Fruit fly (Drosophila melanogaster) whole organism, prepupa: ENCODE measurements around the gene tral.

Source experiments
- CG10669 ChIP-seq: fragments of 200-800 bp; sonication (Bioruptor generic); optimal IDR thresholded peaks from 3 replicates; lab custom pipeline; 2018; ENCODE audit warnings: missing biosample characterization, mild to moderate bottlenecking, missing genetic modification characterization, moderate library complexity
- CG11294 ChIP-seq: fragments of 200-800 bp; sonication (Bioruptor generic); IDR thresholded peaks from 2 replicates; pipeline ENCODE4 v1.3.6; 2022; ENCODE audit warnings: missing biosample characterization, missing genetic modification characterization
- CG11762 ChIP-seq: fragments of 200-800 bp; sonication (Bioruptor generic); optimal IDR thresholded peaks from 3 replicates; lab custom pipeline; 2016; ENCODE audit warnings: missing biosample characterization, missing genetic modification characterization; ENCODE audit not compliant: insufficient read depth
- CG15336 ChIP-seq: fragments of 200-800 bp; sonication (Bioruptor generic); IDR thresholded peaks from 2 replicates; pipeline ENCODE4 v1.3.6; 2022; ENCODE audit warnings: missing biosample characterization, missing genetic modification characterization
- CG1621 ChIP-seq: fragments of 200-800 bp; sonication (Bioruptor generic); optimal IDR thresholded peaks from 3 replicates; lab custom pipeline; 2018; ENCODE audit warnings: missing biosample characterization, mild to moderate bottlenecking, missing genetic modification characterization
- CG16779 ChIP-seq: fragments of 200-800 bp; sonication (Bioruptor generic); optimal IDR thresholded peaks from 3 replicates; lab custom pipeline; 2017; ENCODE audit warnings: missing biosample characterization, mild to moderate bottlenecking, missing genetic modification characterization
- CG3032 ChIP-seq: fragments of 200-800 bp; optimal IDR thresholded peaks from 2 replicates; lab custom pipeline; 2019; ENCODE audit warnings: missing biosample characterization, mild to moderate bottlenecking, missing genetic modification characterization, moderate library complexity
- CG32006 ChIP-seq: fragments of 200-800 bp; sonication (Bioruptor generic); optimal IDR thresholded peaks from 3 replicates; lab custom pipeline; 2017; ENCODE audit warnings: missing biosample characterization, mild to moderate bottlenecking, missing genetic modification characterization
- CG34406 ChIP-seq: fragments of 200-800 bp; sonication (Bioruptor generic); optimal IDR thresholded peaks from 3 replicates; lab custom pipeline; 2016; ENCODE audit warnings: missing biosample characterization, missing genetic modification characterization
- CG3919 ChIP-seq: fragments of 200-800 bp; sonication (Bioruptor generic); optimal IDR thresholded peaks from 3 replicates; lab custom pipeline; 2016; ENCODE audit warnings: missing biosample characterization, missing genetic modification characterization
- CG4318 ChIP-seq: fragments of 200-800 bp; sonication (Bioruptor generic); optimal IDR thresholded peaks from 3 replicates; lab custom pipeline; 2017; ENCODE audit warnings: missing biosample characterization, mild to moderate bottlenecking, missing genetic modification characterization
- CG6163 ChIP-seq: fragments of 200-800 bp; sonication (Bioruptor generic); IDR thresholded peaks from 3 replicates; pipeline ENCODE4 v1.3.6; 2022; ENCODE audit warnings: missing biosample characterization, missing genetic modification characterization
- CG6792 ChIP-seq: fragments of 200-800 bp; sonication (Bioruptor generic); optimal IDR thresholded peaks from 3 replicates; lab custom pipeline; 2016; ENCODE audit warnings: missing biosample characterization, missing genetic modification characterization
- CG6808 ChIP-seq: fragments of 200-800 bp; sonication (Bioruptor generic); optimal IDR thresholded peaks from 3 replicates; lab custom pipeline; 2017; ENCODE audit warnings: missing biosample characterization, missing genetic modification characterization, mild to moderate bottlenecking, moderate library complexity, missing genetic modification reagents
- CG6854 ChIP-seq: fragments of 200-800 bp; sonication (Bioruptor generic); optimal IDR thresholded peaks from 2 replicates; lab custom pipeline; 2017; ENCODE audit warnings: missing biosample characterization, mild to moderate bottlenecking, missing genetic modification characterization
- CG7368 ChIP-seq: fragments of 200-800 bp; sonication (Bioruptor generic); optimal IDR thresholded peaks from 3 replicates; lab custom pipeline; 2016; ENCODE audit warnings: missing biosample characterization, missing genetic modification characterization
- CG8119 ChIP-seq: fragments of 200-800 bp; sonication (Bioruptor generic); IDR thresholded peaks from 3 replicates; pipeline ENCODE4 v1.3.6; 2022; ENCODE audit warnings: missing biosample characterization, missing genetic modification characterization
- CG8319 ChIP-seq: fragments of 200-800 bp; sonication (Bioruptor generic); optimal IDR thresholded peaks from 3 replicates; lab custom pipeline; 2016; ENCODE audit warnings: missing biosample characterization, missing genetic modification characterization
- CG9139 ChIP-seq: fragments of 200-800 bp; sonication (Bioruptor generic); optimal IDR thresholded peaks from 3 replicates; lab custom pipeline; 2017; ENCODE audit warnings: missing biosample characterization, mild to moderate bottlenecking, missing genetic modification characterization
- Eip75B ChIP-seq: fragments of 200-800 bp; sonication (Bioruptor generic); optimal IDR thresholded peaks from 3 replicates; lab custom pipeline; 2016; ENCODE audit warnings: missing biosample characterization, missing genetic modification characterization
- Eip78C ChIP-seq: fragments of 200-800 bp; sonication (Bioruptor generic); peaks from one replicate; lab custom pipeline; 2016; ENCODE audit warnings: missing biosample characterization, missing genetic modification characterization
- Eip93F ChIP-seq: fragments of 200-800 bp; sonication (Bioruptor generic); optimal IDR thresholded peaks from 2 replicates; lab custom pipeline; 2016; ENCODE audit warnings: missing biosample characterization, mild to moderate bottlenecking, missing genetic modification characterization
- Ets96B ChIP-seq: fragments of 200-800 bp; optimal IDR thresholded peaks from 2 replicates; lab custom pipeline; 2019; ENCODE audit warnings: missing biosample characterization, mild to moderate bottlenecking, missing genetic modification characterization, moderate library complexity
- Gug ChIP-seq: fragments of 200-800 bp; sonication (Bioruptor generic); IDR thresholded peaks from 2 replicates; pipeline ENCODE4 v1.3.6; 2022; ENCODE audit warnings: missing biosample characterization, missing genetic modification characterization
- Hr38 ChIP-seq: sonication (Bioruptor generic); optimal IDR thresholded peaks from 2 replicates; lab custom pipeline; 2016; ENCODE audit warnings: missing biosample characterization, missing genetic modification characterization
- Lpt ChIP-seq: fragments of 200-800 bp; sonication (Bioruptor generic); optimal IDR thresholded peaks from 3 replicates; lab custom pipeline; 2016; ENCODE audit warnings: missing biosample characterization, missing genetic modification characterization
- Met ChIP-seq: fragments of 200-800 bp; sonication (Bioruptor generic); optimal IDR thresholded peaks from 3 replicates; lab custom pipeline; 2016; ENCODE audit warnings: missing biosample characterization, missing genetic modification characterization
- OdsH ChIP-seq: fragments of 200-800 bp; sonication (Bioruptor generic); optimal IDR thresholded peaks from 3 replicates; lab custom pipeline; 2016; ENCODE audit warnings: missing biosample characterization, missing genetic modification characterization
- Smox ChIP-seq: fragments of 200-800 bp; sonication (Bioruptor generic); optimal IDR thresholded peaks from 3 replicates; lab custom pipeline; 2016; ENCODE audit warnings: missing biosample characterization, missing genetic modification characterization
- Sox14 ChIP-seq: fragments of 200-800 bp; sonication (Bioruptor generic); optimal IDR thresholded peaks from 3 replicates; lab custom pipeline; 2016; ENCODE audit warnings: missing biosample characterization, missing genetic modification characterization
- acj6 ChIP-seq: fragments of 200-800 bp; sonication (Bioruptor generic); optimal IDR thresholded peaks from 3 replicates; lab custom pipeline; 2016; ENCODE audit warnings: missing biosample characterization, missing genetic modification characterization
- dac ChIP-seq: fragments of 200-800 bp; sonication (Bioruptor generic); optimal IDR thresholded peaks from 2 replicates; lab custom pipeline; 2017; ENCODE audit warnings: missing biosample characterization, mild to moderate bottlenecking, missing genetic modification characterization
- dsx ChIP-seq: fragments of 200-800 bp; optimal IDR thresholded peaks from 3 replicates; lab custom pipeline; 2019; ENCODE audit warnings: missing biosample characterization, mild to moderate bottlenecking, missing genetic modification characterization, moderate library complexity; ENCODE audit not compliant: poor library complexity, severe bottlenecking
- eg ChIP-seq: fragments of 200-800 bp; sonication (Bioruptor generic); IDR thresholded peaks from 3 replicates; pipeline ENCODE4 v1.3.6; 2022; ENCODE audit warnings: missing biosample characterization, missing genetic modification characterization
- fd59A ChIP-seq: fragments of 200-800 bp; sonication (Bioruptor generic); optimal IDR thresholded peaks from 2 replicates; lab custom pipeline; 2017; ENCODE audit warnings: missing biosample characterization, mild to moderate bottlenecking, missing genetic modification characterization, missing genetic modification reagents
- fd85E ChIP-seq: fragments of 200-800 bp; sonication (Bioruptor generic); optimal IDR thresholded peaks from 3 replicates; lab custom pipeline; 2016; ENCODE audit warnings: missing biosample characterization, missing genetic modification characterization
- net ChIP-seq: fragments of 200-800 bp; sonication (Bioruptor generic); optimal IDR thresholded peaks from 3 replicates; lab custom pipeline; 2016; ENCODE audit warnings: missing biosample characterization, missing genetic modification characterization
- pdm3 ChIP-seq: fragments of 200-800 bp; sonication (Bioruptor generic); optimal IDR thresholded peaks from 3 replicates; lab custom pipeline; 2016; ENCODE audit warnings: missing biosample characterization, missing genetic modification characterization
- salr ChIP-seq, 2 experiments: fragments of 200-800 bp; sonication (Bioruptor generic); optimal IDR thresholded peaks; 3 replicates each; lab custom pipeline; 2016 to 2018; ENCODE audit warnings: missing biosample characterization in 2 of 2, missing genetic modification characterization in 2 of 2, mild to moderate bottlenecking in 1 of 2
- spab ChIP-seq: fragments of 200-800 bp; sonication (Bioruptor generic); optimal IDR thresholded peaks from 2 replicates; lab custom pipeline; 2017; ENCODE audit warnings: missing biosample characterization, mild to moderate bottlenecking, missing genetic modification characterization, missing genetic modification reagents
- ss ChIP-seq, 2 experiments: fragments of 200-800 bp; sonication (Bioruptor generic); optimal IDR thresholded peaks; 2 replicates in 1 of 2; 3 replicates in 1 of 2; lab custom pipeline; 2017 to 2018; ENCODE audit warnings: mild to moderate bottlenecking in 2 of 2, missing biosample characterization in 2 of 2, missing genetic modification characterization in 2 of 2, moderate library complexity in 1 of 2
- svp ChIP-seq: fragments of 200-800 bp; sonication (Bioruptor generic); peaks from one replicate; lab custom pipeline; 2016; ENCODE audit warnings: missing biosample characterization, missing genetic modification characterization
- vri ChIP-seq: fragments of 200-800 bp; sonication (Bioruptor generic); optimal IDR thresholded peaks from 3 replicates; lab custom pipeline; 2016; ENCODE audit warnings: missing biosample characterization, mild to moderate bottlenecking, missing genetic modification characterization

Gene tral

dm6 chr3L:12506963-12507552 is 7.8 kb upstream of the tral start:
- TF ChIP-seq CG11294 (no peak), svp (GFP tag; lab: Kevin White, UChicago) (no peak), CG16779 (tag; lab: Kevin White, UChicago) (no peak), net (GFP tag; lab: Kevin White, UChicago) (no peak), CG34406 (GFP tag; lab: Kevin White, UChicago) (no peak), CG4318 (GFP tag; lab: Kevin White, UChicago) (no peak), CG3919 (GFP tag; lab: Kevin White, UChicago) (no peak), Hr38 (no peak), fd85E (GFP tag; lab: Kevin White, UChicago) (no peak)

DNA sequence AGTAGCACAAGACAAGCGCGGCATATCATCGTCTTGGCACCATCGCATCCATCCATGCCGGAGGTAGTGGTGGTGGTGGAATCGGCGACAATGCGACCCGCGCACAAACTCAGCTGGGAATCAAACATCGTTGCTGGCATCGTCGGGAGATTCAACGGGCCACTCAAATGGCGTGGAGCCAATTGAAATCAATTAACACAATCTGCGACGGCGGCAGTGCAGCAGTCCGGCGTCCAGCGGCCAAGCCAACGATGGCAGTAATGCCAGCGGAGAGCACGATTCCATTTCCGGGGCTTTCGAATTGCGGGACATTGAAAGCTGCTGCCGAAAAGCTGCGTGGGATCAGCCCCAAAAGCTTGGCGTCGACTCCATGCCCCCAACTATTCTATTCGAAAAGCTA is 7.3 kb upstream of the tral start, which contains the start of gene CG10654:
Gene CG10654 (minus strand): TSS at position 270 of the 400 bp plus-strand sequence.
- TF ChIP-seq acj6 (GFP tag; lab: Kevin White, UChicago) (no peak), CG3919 (GFP tag; lab: Kevin White, UChicago) (no peak), CG15336 (GFP tag; lab: Robert Waterston, UW) (no peak), svp (GFP tag; lab: Kevin White, UChicago) (no peak), Smox (GFP tag; lab: Kevin White, UChicago) (no peak), CG3032 (tag; lab: Kevin White, UChicago) (no peak), ss (GFP tag; optimal IDR thresholded peaks at IDR 0.05; lab: Kevin White, UChicago) (no peak), fd59A (GFP tag; lab: Kevin White, UChicago) (no peak), CG6163 (GFP tag; lab: Robert Waterston, UW) (no peak), dac (no peak), CG7368 (no peak), CG34406 (GFP tag; lab: Kevin White, UChicago) (no peak)

- TF ChIP-seq Gug (GFP tag; lab: Robert Waterston, UW) = no peak; the same call in 1 of the 2 replicates
- TF ChIP-seq CG32006 (GFP tag; lab: Kevin White, UChicago) = peak; percentile 56
- TF ChIP-seq dsx = peak; percentile 83
- TF ChIP-seq CG8319 (GFP tag; lab: Kevin White, UChicago) = peak; percentile 1
- TF ChIP-seq CG6792 (GFP tag; lab: Kevin White, UChicago) = peak; percentile 1
- TF ChIP-seq dac = peak; percentile 55
- TF ChIP-seq vri = peak; percentile 53
- TF ChIP-seq net (GFP tag; lab: Kevin White, UChicago) = peak; percentile 54
- TF ChIP-seq CG8119 (GFP tag; lab: Robert Waterston, UW) = peak; percentile 90
- peak; percentile 26 for TF ChIP-seq Eip78C (GFP tag; lab: Kevin White, UChicago)
- peak; percentile 44 for TF ChIP-seq CG6854 (GFP tag; lab: Kevin White, UChicago)
- peak; percentile 83 for TF ChIP-seq Lpt (GFP tag; lab: Kevin White, UChicago)
- peak; percentile 30 for TF ChIP-seq Eip75B (GFP tag; lab: Kevin White, UChicago)
- no peak; the same call in 1 of the 2 replicates for TF ChIP-seq CG11294
- peak; percentile 84 for TF ChIP-seq CG9139 (GFP tag; lab: Kevin White, UChicago)
- peak; percentile 29 for TF ChIP-seq CG34406 (GFP tag; lab: Kevin White, UChicago)
- TF ChIP-seq CG16779 (tag; lab: Kevin White, UChicago) = peak; percentile 93
- peak; percentile 90 for TF ChIP-seq eg (GFP tag; lab: Robert Waterston, UW)
- no peak for TF ChIP-seq CG11762 (GFP tag; lab: Kevin White, UChicago)
- TF ChIP-seq ss (GFP tag; optimal IDR thresholded peaks at IDR 0.05; lab: Kevin White, UChicago) = peak; percentile 89 to 90
- peak; percentile 64 for TF ChIP-seq CG1621 (tag; lab: Kevin White, UChicago)
- no peak for TF ChIP-seq Eip93F (GFP tag; lab: Kevin White, UChicago)
- peak; percentile 35 for TF ChIP-seq fd59A (GFP tag; lab: Kevin White, UChicago)
- peak; percentile 87 for TF ChIP-seq CG15336 (GFP tag; lab: Robert Waterston, UW)
- peak; percentile 12 for TF ChIP-seq pdm3 (GFP tag; lab: Kevin White, UChicago)
- peak; percentile 95 for TF ChIP-seq svp (GFP tag; lab: Kevin White, UChicago)
- peak; percentile 43 for TF ChIP-seq CG3032 (tag; lab: Kevin White, UChicago)
- peak; percentile 16 for TF ChIP-seq CG10669 (GFP tag; lab: Kevin White, UChicago)
- peak; percentile 73 for TF ChIP-seq Ets96B (tag; lab: Kevin White, UChicago)
- TF ChIP-seq CG4318 (GFP tag; lab: Kevin White, UChicago) = no peak
- peak; percentile 82 for TF ChIP-seq CG6163 (GFP tag; lab: Robert Waterston, UW)
- no peak for TF ChIP-seq OdsH (GFP tag; lab: Kevin White, UChicago)
- TF ChIP-seq Met (GFP tag; lab: Kevin White, UChicago) = no peak
- TF ChIP-seq Sox14 = peak; percentile 16
- TF ChIP-seq CG6808 = peak; percentile 85
- TF ChIP-seq salr (GFP tag; optimal IDR thresholded peaks at IDR 0.05; lab: Kevin White, UChicago) = peak; percentile 15 to 36
- TF ChIP-seq spab = peak; percentile 77
Measured at dm6 chr3L:12515691-12516455, 1.0 kb downstream of the tral start.
